Worm (Caenorhabditis elegans) whole organism, young adult: ENCODE measurements around the gene par-1.

Source experiments
- F23B12.7 ChIP-seq: sonication (generic microtip); optimal IDR thresholded peaks from 2 replicates; lab custom pipeline; 2017; ENCODE audit warnings: missing genetic modification characterization, mild to moderate bottlenecking, missing compliant biosample characterization, antibody characterized with exemption, moderate library complexity; ENCODE audit not compliant: insufficient read depth
- Y56A3A.18 ChIP-seq: fragments of 200-800 bp; sonication (Bioruptor generic); IDR thresholded peaks from 2 replicates; pipeline ENCODE4 v1.3.6; 2022; ENCODE audit warnings: missing genetic modification reagents, missing genetic modification characterization, missing compliant biosample characterization
- Y67H2A.10 ChIP-seq: fragments of 200-800 bp; sonication (Bioruptor generic); conservative IDR thresholded peaks from 2 replicates; pipeline ENCODE4 v1.3.6; 2022; ENCODE audit warnings: missing genetic modification reagents, missing genetic modification characterization, missing compliant biosample characterization
- Y79H2A.3 ChIP-seq: fragments of 200-800 bp; sonication (Bioruptor generic); conservative IDR thresholded peaks from 2 replicates; pipeline ENCODE4 v1.3.6; 2022; ENCODE audit warnings: missing genetic modification reagents, missing genetic modification characterization, missing compliant biosample characterization
- akir-1 ChIP-seq: fragments of 200-800 bp; sonication (Bioruptor generic); optimal IDR thresholded peaks from 2 replicates; lab custom pipeline; 2018; ENCODE audit warnings: mild to moderate bottlenecking, missing genetic modification characterization, moderate library complexity, missing compliant biosample characterization
- aptf-3 ChIP-seq: fragments of 200-800 bp; sonication (Bioruptor generic); IDR thresholded peaks from 2 replicates; pipeline ENCODE4 v1.3.6; 2022; ENCODE audit warnings: missing genetic modification characterization, missing compliant biosample characterization
- attf-3 ChIP-seq: fragments of 200-800 bp; sonication (Bioruptor generic); conservative IDR thresholded peaks from 2 replicates; pipeline ENCODE4 v1.3.6; 2022; ENCODE audit warnings: missing genetic modification reagents, missing genetic modification characterization, missing compliant biosample characterization
- cebp-1 ChIP-seq, 2 experiments: fragments of 200-800 bp in 1 of 2; sonication (Bioruptor generic) in 1 of 2; sonication (generic microtip) in 1 of 2; IDR thresholded peaks in 1 of 2; optimal IDR thresholded peaks in 1 of 2; 2 replicates each; pipeline versions ENCODE4 v1.3.6 to Lab custom; 2017 to 2022; ENCODE audit warnings: missing compliant biosample characterization in 2 of 2, missing genetic modification characterization in 2 of 2, mild to moderate bottlenecking in 1 of 2, missing genetic modification reagents in 1 of 2, moderate library complexity in 1 of 2
- cebp-2 ChIP-seq: fragments of 200-800 bp; sonication (Bioruptor generic); IDR thresholded peaks from 2 replicates; pipeline ENCODE4 v1.3.6; 2022; ENCODE audit warnings: missing genetic modification characterization, missing compliant biosample characterization
- ceh-27 ChIP-seq: fragments of 200-800 bp; sonication (Bioruptor generic); optimal IDR thresholded peaks from 2 replicates; lab custom pipeline; 2018; ENCODE audit warnings: mild to moderate bottlenecking, missing genetic modification characterization, moderate library complexity, missing compliant biosample characterization
- ceh-91 ChIP-seq: fragments of 200-800 bp; sonication (Bioruptor generic); IDR thresholded peaks from 2 replicates; pipeline ENCODE4 v1.3.6; 2022; ENCODE audit warnings: missing genetic modification reagents, missing genetic modification characterization, missing compliant biosample characterization
- dpl-1 ChIP-seq: fragments of 150-350 bp; optimal IDR thresholded peaks from 2 replicates; lab custom pipeline; 2014; ENCODE audit warnings: missing biosample characterization, missing genetic modification reagents, missing genetic modification characterization
- efl-1 ChIP-seq: fragments of 150-350 bp; optimal IDR thresholded peaks from 2 replicates; lab custom pipeline; 2014; ENCODE audit warnings: missing biosample characterization, missing genetic modification reagents, missing genetic modification characterization
- egl-44 ChIP-seq: fragments of 200-800 bp; sonication (Bioruptor generic); IDR thresholded peaks from 2 replicates; pipeline ENCODE4 v1.3.6; 2022; ENCODE audit warnings: missing genetic modification reagents, missing genetic modification characterization, missing compliant biosample characterization
- egrh-3 ChIP-seq: fragments of 200-800 bp; sonication (Bioruptor generic); IDR thresholded peaks from 2 replicates; pipeline ENCODE4 v1.3.6; 2022; ENCODE audit warnings: missing genetic modification reagents, missing genetic modification characterization, missing compliant biosample characterization
- hlh-12 ChIP-seq: sonication (generic microtip); optimal IDR thresholded peaks from 2 replicates; lab custom pipeline; 2016; ENCODE audit warnings: missing genetic modification characterization, missing compliant biosample characterization
- hlh-26 ChIP-seq: fragments of 200-800 bp; sonication (Bioruptor generic); conservative IDR thresholded peaks from 2 replicates; pipeline ENCODE4 v1.3.6; 2022; ENCODE audit warnings: missing genetic modification reagents, missing genetic modification characterization, missing compliant biosample characterization
- hmg-1.2 ChIP-seq: fragments of 200-800 bp; sonication (Bioruptor generic); IDR thresholded peaks from 2 replicates; pipeline ENCODE4 v1.3.6; 2022; ENCODE audit warnings: missing genetic modification reagents, missing genetic modification characterization, missing compliant biosample characterization
- hmg-20 ChIP-seq: fragments of 200-800 bp; sonication (Bioruptor generic); IDR thresholded peaks from 2 replicates; pipeline ENCODE4 v1.3.6; 2022; ENCODE audit warnings: missing genetic modification reagents, missing genetic modification characterization, missing compliant biosample characterization
- hsf-1 ChIP-seq: fragments of 200-800 bp; sonication (Bioruptor generic); IDR thresholded peaks from 2 replicates; pipeline ENCODE4 v1.3.6; 2022; ENCODE audit warnings: missing genetic modification reagents, missing genetic modification characterization, missing compliant biosample characterization
- lin-26 ChIP-seq: fragments of 200-800 bp; sonication (Bioruptor generic); IDR thresholded peaks from 2 replicates; pipeline ENCODE4 v1.3.6; 2022; ENCODE audit warnings: missing genetic modification reagents, missing genetic modification characterization, missing compliant biosample characterization
- lin-40 ChIP-seq: sonication (generic microtip); optimal IDR thresholded peaks from 2 replicates; lab custom pipeline; 2016; ENCODE audit warnings: missing genetic modification characterization, mild to moderate bottlenecking, missing compliant biosample characterization, missing genotype, missing genetic modification reagents
- lsl-1 ChIP-seq: fragments of 200-800 bp; sonication (Bioruptor generic); optimal IDR thresholded peaks from 2 replicates; lab custom pipeline; 2018; ENCODE audit warnings: mild to moderate bottlenecking, missing genetic modification characterization, moderate library complexity, missing compliant biosample characterization
- madf-10 ChIP-seq: sonication (generic microtip); optimal IDR thresholded peaks from 2 replicates; lab custom pipeline; 2016; ENCODE audit warnings: mild to moderate bottlenecking, missing genetic modification characterization, missing compliant biosample characterization
- madf-6 ChIP-seq: fragments of 200-800 bp; sonication (Bioruptor generic); IDR thresholded peaks from 2 replicates; pipeline ENCODE4 v1.3.6; 2022; ENCODE audit warnings: missing genetic modification reagents, missing genetic modification characterization, missing compliant biosample characterization
- madf-8 ChIP-seq: fragments of 200-800 bp; sonication (Bioruptor generic); conservative IDR thresholded peaks from 2 replicates; pipeline ENCODE4 v1.3.6; 2022; ENCODE audit warnings: missing genetic modification reagents, missing genetic modification characterization, missing compliant biosample characterization
- mcd-1 ChIP-seq: fragments of 200-800 bp; sonication (Bioruptor generic); IDR thresholded peaks from 2 replicates; pipeline ENCODE4 v1.3.6; 2022; ENCODE audit warnings: missing genetic modification reagents, missing genetic modification characterization, missing compliant biosample characterization
- mel-28 ChIP-seq: sonication (generic microtip); optimal IDR thresholded peaks from 2 replicates; lab custom pipeline; 2016; ENCODE audit warnings: borderline replicate concordance, mild to moderate bottlenecking, missing genetic modification characterization, missing compliant biosample characterization
- mxl-1 ChIP-seq: sonication (generic microtip); optimal IDR thresholded peaks from 2 replicates; lab custom pipeline; 2016; ENCODE audit warnings: missing genetic modification characterization, missing compliant biosample characterization
- nfya-2 ChIP-seq: fragments of 200-800 bp; sonication (Bioruptor generic); IDR thresholded peaks from 2 replicates; pipeline ENCODE4 v1.3.6; 2022; ENCODE audit warnings: missing genetic modification reagents, missing genetic modification characterization, missing compliant biosample characterization
- nhr-120 ChIP-seq: fragments of 200-800 bp; sonication (Bioruptor generic); IDR thresholded peaks from 2 replicates; pipeline ENCODE4 v1.3.6; 2022; ENCODE audit warnings: missing genetic modification characterization, missing compliant biosample characterization
- rcor-1 ChIP-seq: fragments of 200-800 bp; sonication (Bioruptor generic); IDR thresholded peaks from 2 replicates; pipeline ENCODE4 v1.3.6; 2022; ENCODE audit warnings: missing genetic modification reagents, missing genetic modification characterization, missing compliant biosample characterization
- rpc-1 ChIP-seq, 2 experiments: fragments of 150-350 bp in 1 of 2; sonication (generic microtip) in 1 of 2; optimal IDR thresholded peaks; 2 replicates each; lab custom pipeline; 2014 to 2018; ENCODE audit warnings: missing biosample characterization in 1 of 2, missing genetic modification characterization in 1 of 2, missing genetic modification reagents in 1 of 2, missing genotype in 1 of 2
- sea-2 ChIP-seq: fragments of 200-800 bp; sonication (Bioruptor generic); IDR thresholded peaks from 2 replicates; pipeline ENCODE4 v1.3.6; 2022; ENCODE audit warnings: missing genetic modification characterization, missing compliant biosample characterization
- snpc-4 ChIP-seq, 5 experiments: fragments of 150-350 bp in 1 of 5; sonication (generic microtip) in 4 of 5; optimal IDR thresholded peaks; 2 replicates each; lab custom pipeline; 2014 to 2018; ENCODE audit warnings: missing genetic modification characterization in 5 of 5, missing biosample characterization in 3 of 5, antibody characterized with exemption in 2 of 5, mild to moderate bottlenecking in 2 of 5, missing compliant biosample characterization in 2 of 5, missing genotype in 2 of 5, moderate library complexity in 2 of 5, missing genetic modification reagents in 1 of 5
- somi-1 ChIP-seq: fragments of 200-800 bp; sonication (Bioruptor generic); optimal IDR thresholded peaks from 2 replicates; lab custom pipeline; 2018; ENCODE audit warnings: mild to moderate bottlenecking, missing genetic modification characterization, missing compliant biosample characterization
- sptf-2 ChIP-seq: fragments of 200-800 bp; sonication (Bioruptor generic); optimal IDR thresholded peaks from 2 replicates; lab custom pipeline; 2018; ENCODE audit warnings: mild to moderate bottlenecking, missing genetic modification characterization, missing compliant biosample characterization
- tbp1 ChIP-seq: fragments of 200-800 bp; sonication (Bioruptor generic); optimal IDR thresholded peaks from 2 replicates; lab custom pipeline; 2018; ENCODE audit warnings: mild to moderate bottlenecking, missing genetic modification characterization, missing compliant biosample characterization
- zfh-2 ChIP-seq: fragments of 200-800 bp; sonication (Bioruptor generic); conservative IDR thresholded peaks from 2 replicates; pipeline ENCODE4 v1.3.6; 2022; ENCODE audit warnings: missing genetic modification reagents, missing genetic modification characterization, missing compliant biosample characterization
- ztf-18 ChIP-seq: sonication (generic microtip); optimal IDR thresholded peaks from 2 replicates; lab custom pipeline; 2016; ENCODE audit warnings: missing genotype, mild to moderate bottlenecking, missing genetic modification characterization, missing compliant biosample characterization

The par-1 gene

DNA sequence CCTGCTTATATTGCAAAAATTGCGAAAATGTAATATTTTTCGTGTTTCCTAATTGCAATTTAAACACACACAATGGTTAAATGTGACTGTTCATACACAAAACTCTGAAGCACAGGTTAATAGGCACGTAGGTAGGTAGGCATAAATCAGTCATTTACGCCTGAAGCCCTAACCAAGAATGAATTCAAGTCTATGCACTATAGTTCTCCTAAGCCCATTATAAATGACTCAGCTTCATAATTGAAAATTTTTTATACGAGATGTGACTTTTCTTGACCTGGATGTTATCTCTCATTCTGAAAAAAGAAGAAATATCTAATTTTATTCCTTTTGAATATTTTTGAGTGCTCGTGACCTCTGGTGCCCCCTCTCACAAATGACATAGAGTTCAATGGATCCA, 3.3 kb downstream of the par-1 start:
- no peak for TF ChIP-seq madf-10 (tag; lab: Kevin White, UChicago)
- TF ChIP-seq madf-8 (GFP tag; lab: Robert Waterston, UW): no peak
- TF ChIP-seq hlh-26: no peak
- no peak for TF ChIP-seq efl-1 (GFP tag; lab: Kevin White, UChicago)
- no peak for TF ChIP-seq mxl-1 (tag; lab: Kevin White, UChicago)
- no peak for TF ChIP-seq tbp1 (GFP tag; lab: Kevin White, UChicago)
- TF ChIP-seq cebp-2 (GFP tag; lab: Robert Waterston, UW): no peak
- no peak for TF ChIP-seq sptf-2 (GFP tag; lab: Kevin White, UChicago)

DNA sequence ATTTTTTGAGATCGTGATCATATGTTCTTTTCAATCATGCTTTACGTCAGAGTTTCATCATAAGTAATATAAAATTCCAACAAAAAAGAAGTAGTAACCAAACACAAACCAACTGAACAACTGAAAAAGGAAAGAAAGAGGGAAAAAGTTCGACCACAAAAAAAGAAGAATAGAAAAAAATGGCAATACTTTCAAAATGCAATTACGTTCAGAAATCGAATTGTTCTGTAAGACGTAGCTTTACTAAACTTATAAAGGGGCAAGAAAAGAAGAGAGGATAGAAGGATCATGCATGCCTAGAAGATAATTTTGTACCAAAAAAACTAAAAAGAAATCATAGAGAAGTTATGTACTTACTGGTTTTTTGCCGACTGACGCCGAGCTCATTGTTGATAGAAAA, 4.4 kb downstream of the par-1 start:
- no peak for TF ChIP-seq cebp-1 (GFP tag; IDR thresholded peaks at IDR 0.05; lab: Robert Waterston, UW)
- peak; percentile 47 for TF ChIP-seq cebp-1 (tag; optimal IDR thresholded peaks at IDR 0.05; lab: Kevin White, UChicago)
- TF ChIP-seq akir-1 (GFP tag; lab: Kevin White, UChicago): no peak

DNA sequence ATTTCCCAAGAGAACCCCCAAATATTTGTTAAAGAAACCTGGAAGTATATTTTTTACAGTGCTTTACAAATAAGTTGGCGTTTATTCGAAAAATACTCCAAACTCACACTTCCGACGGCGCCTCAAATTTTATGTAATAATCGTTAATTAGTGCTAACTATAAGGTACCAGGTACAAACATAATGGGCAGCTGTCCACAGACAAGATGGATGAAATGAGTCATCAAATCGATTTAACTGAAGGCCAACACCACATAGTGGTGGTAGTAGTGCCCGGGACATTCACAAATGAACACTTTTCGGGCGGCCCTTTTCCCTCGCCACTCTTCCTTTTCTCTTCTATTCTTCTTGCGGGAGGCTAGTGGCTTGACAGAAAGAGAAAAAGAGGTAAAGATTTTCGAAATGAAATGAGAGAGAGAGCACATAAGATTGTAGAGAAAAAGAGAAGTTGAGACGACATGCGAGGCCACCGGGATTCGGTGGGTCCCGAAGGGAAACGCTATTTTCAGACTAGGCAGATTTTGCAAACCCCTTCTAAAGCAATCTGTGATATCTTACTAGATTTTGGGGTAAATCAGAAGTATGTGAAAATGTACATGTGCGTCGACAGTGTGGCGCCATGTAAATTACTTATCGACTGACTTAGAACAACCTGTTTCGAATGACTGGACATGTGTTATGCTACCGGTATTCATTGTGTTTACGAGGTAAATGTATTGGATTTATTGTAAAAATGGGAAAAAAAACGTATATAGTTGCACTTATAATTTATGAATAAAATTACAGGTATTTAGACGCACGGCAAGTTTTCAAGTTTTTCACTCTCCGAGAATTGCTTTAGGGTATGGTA, 5.7 kb downstream of the par-1 start:
- TF ChIP-seq nhr-120 (GFP tag; lab: Robert Waterston, UW): no peak
- no peak for TF ChIP-seq aptf-3 (GFP tag; lab: Robert Waterston, UW)
- no peak for TF ChIP-seq ceh-91 (GFP tag; lab: Robert Waterston, UW)
- TF ChIP-seq rcor-1 (GFP tag; lab: Robert Waterston, UW): no peak
- no peak for TF ChIP-seq hmg-20
- TF ChIP-seq sea-2 (GFP tag; lab: Robert Waterston, UW): no peak
- TF ChIP-seq rpc-1 (optimal IDR thresholded peaks at IDR 0.05; lab: Kevin White, UChicago): no peak
- TF ChIP-seq rpc-1 (tag; optimal IDR thresholded peaks at IDR 0.05; lab: Kevin White, UChicago): no peak
- TF ChIP-seq mel-28 (tag; lab: Kevin White, UChicago): no peak
- TF ChIP-seq somi-1 (GFP tag; lab: Kevin White, UChicago): no peak
- TF ChIP-seq attf-3: no peak
- TF ChIP-seq dpl-1: no peak
- TF ChIP-seq lin-40 (tag; lab: Kevin White, UChicago): no peak
- no peak for TF ChIP-seq egl-44
- no peak for TF ChIP-seq ztf-18 (tag; lab: Kevin White, UChicago)
- no peak for TF ChIP-seq Y67H2A.10 (GFP tag; lab: Robert Waterston, UW)
- no peak for TF ChIP-seq lsl-1
- TF ChIP-seq Y79H2A.3 (GFP tag; lab: Robert Waterston, UW): no peak

DNA sequence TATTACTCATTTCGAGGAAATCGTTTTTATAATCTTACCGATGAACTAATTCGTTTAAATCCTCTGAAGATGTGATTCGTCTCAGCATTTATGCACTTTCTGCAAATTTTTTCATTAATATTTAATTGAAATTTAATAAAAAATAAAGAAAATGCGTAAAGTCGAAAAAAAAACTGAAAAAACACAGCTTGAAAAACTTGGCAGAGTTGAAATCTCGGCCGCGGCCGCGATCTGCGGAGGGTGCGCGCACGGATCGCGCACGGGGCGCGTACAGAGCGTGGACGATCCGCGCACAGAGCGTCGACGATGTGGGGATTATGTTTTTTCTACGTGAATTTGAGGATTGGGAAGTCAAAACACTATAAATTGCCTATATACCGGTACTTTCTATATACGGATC, 7.4 kb downstream of the par-1 start, which contains the start of gene AH10.4:
AH10.4 (minus strand) TSS at position 101 of the 400 bp plus-strand sequence.
- TF ChIP-seq lin-26 (GFP tag; lab: Robert Waterston, UW) (peak; percentile 27; the same call in 1 of the 2 replicates), egrh-3 (GFP tag; lab: Robert Waterston, UW) (peak; percentile 17; the same call in 1 of the 2 replicates)
- TF ChIP-seq, all 124 proteins: peak for 2; not testable (repeated sequence) for 122

DNA sequence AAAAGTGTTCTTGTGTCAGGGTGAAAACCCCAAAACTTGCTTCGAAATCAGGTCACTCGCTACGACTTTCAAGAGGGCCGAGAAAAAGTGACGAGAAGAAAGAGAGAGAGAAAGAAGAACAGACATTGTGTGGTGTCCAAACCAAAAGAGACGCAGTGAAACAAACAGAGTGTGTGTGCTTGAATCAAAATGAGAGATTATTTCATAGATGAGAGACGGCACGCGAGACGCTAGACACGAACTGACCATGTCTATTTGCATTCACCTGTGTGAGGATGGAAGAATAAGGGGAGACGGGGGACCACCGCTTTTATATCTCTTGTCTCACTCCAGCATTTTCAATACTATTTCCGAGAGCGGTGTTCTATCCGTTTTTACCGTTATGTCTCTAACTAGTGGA, 9.0 kb downstream of the par-1 start:
- TF ChIP-seq snpc-4 (GFP tag; optimal IDR thresholded peaks at IDR 0.05; lab: Kevin White, UChicago) (no peak), snpc-4 (tag; optimal IDR thresholded peaks at IDR 0.05; lab: Kevin White, UChicago) (peak in 1 of 4 experiments; percentile 8), madf-6 (GFP tag; lab: Robert Waterston, UW) (no peak), Y56A3A.18 (GFP tag; lab: Robert Waterston, UW) (no peak), madf-8 (GFP tag; lab: Robert Waterston, UW) (no peak), hsf-1 (GFP tag; lab: Robert Waterston, UW) (no peak), hlh-12 (tag; lab: Kevin White, UChicago) (no peak), hmg-1.2 (peak; percentile 89), nfya-2 (GFP tag; lab: Robert Waterston, UW) (no peak), ceh-27 (GFP tag; lab: Kevin White, UChicago) (peak; percentile 71), zfh-2 (GFP tag; lab: Robert Waterston, UW) (0 out of 2 replicates have a peak, but pooled peaks have one; percentile 5), mcd-1 (GFP tag; lab: Robert Waterston, UW) (peak; percentile 36; the same call in 1 of the 2 replicates), F23B12.7 (tag; lab: Kevin White, UChicago) (no peak)
